Worm (Caenorhabditis elegans): Measurements from ENCODE around the gene str-199.

DNA sequence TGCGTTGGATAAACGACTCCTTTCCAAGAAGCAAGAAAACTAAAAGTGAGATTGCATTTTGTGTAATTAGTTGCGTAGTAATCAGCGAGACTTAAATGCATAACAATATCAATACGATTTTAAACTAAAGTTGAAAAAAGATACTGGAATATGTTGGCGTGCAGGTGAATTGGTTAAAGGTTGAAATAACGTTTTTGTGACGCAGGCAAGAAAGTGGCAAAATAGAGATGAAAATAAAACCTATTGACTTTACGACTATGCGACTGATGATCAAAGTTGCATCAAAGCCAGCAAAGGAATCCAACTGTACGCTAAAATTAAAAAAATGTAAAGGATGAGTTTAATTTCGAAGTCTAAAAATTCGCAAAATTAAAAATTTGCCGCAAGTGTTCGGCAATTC is 24.9 kb downstream of the str-199 start, which contains the start of gene srh-102:
- TF ChIP-seq ZK546.5 (tag; optimal IDR thresholded peaks at IDR 0.05) (no peak), mml-1 (tag; optimal IDR thresholded peaks at IDR 0.05) (no peak), elt-1 (tag; optimal IDR thresholded peaks at IDR 0.05) (no peak), tbx-2 (tag; optimal IDR thresholded peaks at IDR 0.05) (no peak), R02D3.7 (tag; optimal IDR thresholded peaks at IDR 0.05) (no peak), nhr-28 (tag; optimal IDR thresholded peaks at IDR 0.05) (no peak), aly-2 (tag; optimal IDR thresholded peaks at IDR 0.05) (no peak), nhr-11 (tag; optimal IDR thresholded peaks at IDR 0.05) (no peak), lin-15B (tag; optimal IDR thresholded peaks at IDR 0.05) (no peak), fkh-10 (GFP tag; optimal IDR thresholded peaks at IDR 0.05) (no peak), unc-39 (tag; optimal IDR thresholded peaks at IDR 0.05) (no peak), mdl-1 (tag; optimal IDR thresholded peaks at IDR 0.05) (no peak)

All from whole organism, L3 larva.